Worm (Caenorhabditis elegans) whole organism, midembryonic: ENCODE data around the gene dhs-13.

Source experiments
- T22C8.4 ChIP-seq: fragments of 200-800 bp; sonication (Bioruptor generic); IDR thresholded peaks from 2 replicates; pipeline ENCODE4 v1.3.6; 2022; ENCODE audit warnings: missing genetic modification characterization, missing compliant biosample characterization
- cog-1 ChIP-seq: sonication (generic microtip); optimal IDR thresholded peaks from 2 replicates; lab custom pipeline; 2016; ENCODE audit warnings: missing genetic modification characterization, missing compliant biosample characterization
- flt-1 ChIP-seq: fragments of 200-800 bp; sonication (Bioruptor generic); IDR thresholded peaks from 2 replicates; pipeline ENCODE4 v1.3.6; 2022; ENCODE audit warnings: missing genetic modification characterization, missing compliant biosample characterization
- klf-2 ChIP-seq: fragments of 200-800 bp; sonication (Bioruptor generic); conservative IDR thresholded peaks from 2 replicates; pipeline ENCODE4 v1.3.6; 2022; ENCODE audit warnings: missing genetic modification reagents, missing genetic modification characterization, missing compliant biosample characterization
- med-1 ChIP-seq: sonication (generic microtip); optimal IDR thresholded peaks from 2 replicates; lab custom pipeline; 2017; ENCODE audit warnings: missing genetic modification characterization, mild to moderate bottlenecking, missing compliant biosample characterization, antibody characterized with exemption, missing genetic modification reagents; ENCODE audit not compliant: insufficient read depth
- ref-1 ChIP-seq: fragments of 200-800 bp; sonication (Bioruptor generic); conservative IDR thresholded peaks from 2 replicates; pipeline ENCODE4 v1.3.6; 2022; ENCODE audit warnings: missing genetic modification reagents, missing genetic modification characterization, missing compliant biosample characterization
- tab-1 ChIP-seq: fragments of 200-800 bp; sonication (Bioruptor generic); IDR thresholded peaks from 2 replicates; pipeline ENCODE4 v1.3.6; 2022; ENCODE audit warnings: missing genetic modification characterization, missing compliant biosample characterization
- ztf-23 ChIP-seq: fragments of 200-800 bp; sonication (Bioruptor generic); IDR thresholded peaks from 2 replicates; pipeline ENCODE4 v1.3.6; 2022; ENCODE audit warnings: missing genetic modification reagents, missing genetic modification characterization, missing compliant biosample characterization
- ztf-29 ChIP-seq: fragments of 200-800 bp; sonication (Bioruptor generic); IDR thresholded peaks from 2 replicates; pipeline ENCODE4 v1.3.6; 2022; ENCODE audit warnings: missing genetic modification reagents, missing genetic modification characterization, missing compliant biosample characterization

Gene dhs-13

DNA sequence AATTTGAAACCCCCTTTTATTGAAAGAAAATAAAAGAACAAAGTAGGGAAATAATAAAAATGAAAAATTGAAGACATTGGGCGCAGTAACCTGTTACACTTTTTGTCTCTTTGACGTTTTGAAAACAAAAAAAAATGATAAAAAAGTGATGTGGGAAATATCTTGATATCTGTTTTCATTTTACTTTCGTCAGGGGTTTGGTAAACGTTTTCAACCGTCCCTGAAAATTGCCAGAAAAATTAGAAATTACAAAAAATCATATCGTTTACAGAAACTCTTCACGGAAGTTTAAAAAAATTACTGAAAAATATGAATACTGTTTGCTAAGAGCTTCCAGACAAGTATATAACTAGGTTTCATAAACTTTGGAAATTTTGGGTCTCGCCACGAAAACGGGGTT lies 7.6 kb upstream of the dhs-13 start, which contains the start of gene F36H9.4:
TSS of gene F36H9.4 (minus strand) at position 101 of the 400 bp plus-strand sequence.
- no peak for TF ChIP-seq ztf-29 (GFP tag; lab: Robert Waterston, UW)
- no peak for TF ChIP-seq T22C8.4 (GFP tag; lab: Robert Waterston, UW)
- TF ChIP-seq tab-1: no peak
- TF ChIP-seq ref-1 (GFP tag; lab: Robert Waterston, UW): no peak
- no peak for TF ChIP-seq ztf-23 (GFP tag; lab: Robert Waterston, UW)
- no peak for TF ChIP-seq cog-1 (tag; lab: Kevin White, UChicago)
- no peak for TF ChIP-seq flt-1 (GFP tag; lab: Robert Waterston, UW)
- no peak for TF ChIP-seq med-1 (GFP tag; lab: Kevin White, UChicago)

DNA sequence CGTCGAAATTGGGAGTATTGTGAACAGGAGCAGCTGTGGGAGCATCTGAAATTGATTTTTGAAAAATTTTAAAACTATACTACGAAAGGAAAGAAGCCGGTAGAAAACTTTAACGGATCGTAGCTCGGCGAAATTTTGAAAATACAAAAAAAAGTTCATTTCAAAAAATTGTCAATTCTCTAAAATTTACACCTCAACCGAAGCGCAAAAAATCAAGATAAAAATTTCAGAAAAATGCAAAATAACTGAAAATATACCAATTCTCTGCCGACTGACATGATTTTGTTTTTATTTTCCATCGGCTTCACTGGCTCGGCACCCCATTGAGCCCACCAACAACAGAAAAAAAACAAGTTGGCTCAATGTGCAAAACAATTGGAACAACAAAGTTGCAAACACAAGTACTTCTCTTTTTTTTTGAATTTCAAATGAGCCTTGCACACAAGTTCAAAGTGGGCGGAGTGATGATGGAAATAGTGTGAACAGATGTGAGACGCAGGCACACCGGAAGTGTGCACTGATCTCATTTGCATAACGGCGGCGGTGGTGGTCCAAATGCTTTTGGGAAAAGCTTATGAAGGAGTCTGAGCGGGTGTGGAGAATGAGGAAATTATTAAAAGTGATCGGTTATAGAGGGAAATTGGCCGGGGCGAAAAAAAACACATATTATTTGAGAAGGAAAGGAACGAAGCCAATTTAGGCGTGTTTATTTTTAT lies 3.5 kb upstream of the dhs-13 start, which contains the start of gene F36H9.7:
TSS of gene F36H9.7 (minus strand) at position 51 of the 716 bp plus-strand sequence.
- TF ChIP-seq flt-1 (GFP tag; lab: Robert Waterston, UW): no peak
- no peak for TF ChIP-seq ztf-29 (GFP tag; lab: Robert Waterston, UW)
- TF ChIP-seq cog-1 (tag; lab: Kevin White, UChicago): no peak
- no peak for TF ChIP-seq ztf-23 (GFP tag; lab: Robert Waterston, UW)
- TF ChIP-seq tab-1: no peak
- no peak for TF ChIP-seq T22C8.4 (GFP tag; lab: Robert Waterston, UW)
- no peak for TF ChIP-seq klf-2 (GFP tag; lab: Robert Waterston, UW)
- no peak for TF ChIP-seq ref-1 (GFP tag; lab: Robert Waterston, UW)
- no peak for TF ChIP-seq med-1 (GFP tag; lab: Kevin White, UChicago)

DNA sequence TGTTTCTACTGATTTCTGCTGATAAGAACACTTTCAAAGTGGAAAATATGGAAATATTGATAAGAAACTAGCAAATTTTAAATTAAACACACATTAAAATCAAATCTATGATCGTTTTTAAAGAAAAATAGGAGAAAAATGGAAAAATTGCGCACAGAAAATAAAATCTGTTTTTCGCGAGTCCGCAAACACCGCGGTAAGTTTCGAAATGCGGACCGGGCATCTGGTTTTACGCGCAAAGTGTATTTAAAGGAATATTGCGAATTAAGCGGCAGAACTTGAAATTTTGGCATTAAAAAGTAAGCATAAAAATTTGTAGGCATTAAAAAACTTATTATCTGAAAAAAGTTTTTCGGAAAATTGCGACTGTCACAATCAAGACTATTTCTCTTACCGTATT lies 1.6 kb upstream of the dhs-13 start:
- TF ChIP-seq T22C8.4 (GFP tag; lab: Robert Waterston, UW): no peak
- TF ChIP-seq klf-2 (GFP tag; lab: Robert Waterston, UW): no peak
- no peak for TF ChIP-seq ztf-29 (GFP tag; lab: Robert Waterston, UW)
- no peak for TF ChIP-seq med-1 (GFP tag; lab: Kevin White, UChicago)
- TF ChIP-seq ref-1 (GFP tag; lab: Robert Waterston, UW): no peak
- no peak for TF ChIP-seq ztf-23 (GFP tag; lab: Robert Waterston, UW)
- TF ChIP-seq tab-1: no peak
- TF ChIP-seq flt-1 (GFP tag; lab: Robert Waterston, UW): no peak
- TF ChIP-seq cog-1 (tag; lab: Kevin White, UChicago): no peak

DNA sequence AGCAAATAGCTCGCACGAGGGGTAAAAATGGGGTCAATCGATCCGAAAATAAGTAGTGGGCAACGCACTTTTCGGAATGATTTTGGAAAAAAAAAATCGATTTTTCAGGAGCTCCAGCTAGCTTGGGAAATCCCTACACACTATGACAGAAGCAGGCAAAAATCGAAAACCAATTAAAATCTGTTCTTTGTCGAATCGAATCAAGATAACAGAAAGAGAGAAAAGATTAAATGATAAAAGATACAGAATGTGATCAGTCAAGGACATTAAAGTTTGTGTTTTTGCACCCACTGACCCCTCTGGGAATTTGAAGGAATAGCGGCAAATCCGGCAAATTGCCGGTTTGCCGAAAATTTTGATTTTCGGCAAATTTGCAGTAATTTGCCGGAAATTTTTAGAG lies 4.1 kb downstream of the dhs-13 start:
- TF ChIP-seq cog-1 (tag; lab: Kevin White, UChicago) (no peak), ztf-23 (GFP tag; lab: Robert Waterston, UW) (no peak), flt-1 (GFP tag; lab: Robert Waterston, UW) (no peak), T22C8.4 (GFP tag; lab: Robert Waterston, UW) (no peak), klf-2 (GFP tag; lab: Robert Waterston, UW) (no peak), tab-1 (no peak)

DNA sequence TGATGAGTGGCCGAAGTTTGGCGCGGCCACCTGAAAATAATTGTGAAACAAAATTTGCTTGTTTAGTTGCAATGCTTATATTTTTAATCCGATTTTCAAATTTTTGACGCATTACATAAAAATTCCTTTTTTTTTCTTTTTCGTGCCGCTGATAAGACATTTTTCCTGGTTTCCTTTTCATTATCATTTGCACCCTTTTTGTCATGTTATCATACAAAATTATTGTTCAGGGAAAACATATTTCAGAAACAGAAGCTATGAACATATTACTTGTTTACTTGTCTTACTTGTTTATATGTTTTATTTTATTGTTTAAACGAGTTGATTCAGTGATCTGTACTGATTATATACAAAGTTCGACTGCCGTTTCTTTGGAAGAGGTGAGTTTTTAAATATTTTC lies 10.9 kb downstream of the dhs-13 start, which contains the start of gene clec-205:
TSS of gene clec-205 (plus strand) at position 212 of the 400 bp plus-strand sequence.
- TF ChIP-seq ref-1 (GFP tag; lab: Robert Waterston, UW): no peak
- no peak for TF ChIP-seq ztf-23 (GFP tag; lab: Robert Waterston, UW)
- no peak for TF ChIP-seq ztf-29 (GFP tag; lab: Robert Waterston, UW)
- TF ChIP-seq cog-1 (tag; lab: Kevin White, UChicago): no peak
- no peak for TF ChIP-seq med-1 (GFP tag; lab: Kevin White, UChicago)
- no peak for TF ChIP-seq T22C8.4 (GFP tag; lab: Robert Waterston, UW)
- no peak for TF ChIP-seq flt-1 (GFP tag; lab: Robert Waterston, UW)
- no peak for TF ChIP-seq klf-2 (GFP tag; lab: Robert Waterston, UW)
- TF ChIP-seq tab-1: no peak

DNA sequence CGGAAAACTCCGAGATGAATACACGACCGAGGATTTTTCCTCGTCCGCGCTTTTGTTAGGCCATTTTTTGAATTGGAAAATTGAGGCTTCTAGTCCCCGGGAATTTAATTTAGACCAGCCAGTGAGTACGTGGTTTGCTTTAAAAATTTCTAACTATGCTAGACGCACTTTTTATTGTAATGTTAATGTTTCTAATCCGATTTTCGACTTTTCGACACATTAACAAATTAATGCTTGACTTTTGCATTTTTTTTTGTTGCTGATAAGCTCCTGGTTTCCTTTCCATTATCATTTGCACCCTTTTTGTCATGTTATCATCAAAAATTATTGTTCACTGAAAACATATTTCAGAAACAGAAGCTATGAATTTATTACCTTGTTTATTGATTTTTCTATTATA lies 14.7 kb downstream of the dhs-13 start, which contains the start of gene clec-204:
TSS of gene clec-204 (plus strand) at position 301 of the 400 bp plus-strand sequence.
- TF ChIP-seq ref-1 (GFP tag; lab: Robert Waterston, UW): no peak
- TF ChIP-seq flt-1 (GFP tag; lab: Robert Waterston, UW): no peak
- TF ChIP-seq klf-2 (GFP tag; lab: Robert Waterston, UW): no peak
- no peak for TF ChIP-seq tab-1
- no peak for TF ChIP-seq ztf-23 (GFP tag; lab: Robert Waterston, UW)
- TF ChIP-seq ztf-29 (GFP tag; lab: Robert Waterston, UW): no peak
- TF ChIP-seq med-1 (GFP tag; lab: Kevin White, UChicago): no peak
- TF ChIP-seq T22C8.4 (GFP tag; lab: Robert Waterston, UW): no peak
- TF ChIP-seq cog-1 (tag; lab: Kevin White, UChicago): no peak

DNA sequence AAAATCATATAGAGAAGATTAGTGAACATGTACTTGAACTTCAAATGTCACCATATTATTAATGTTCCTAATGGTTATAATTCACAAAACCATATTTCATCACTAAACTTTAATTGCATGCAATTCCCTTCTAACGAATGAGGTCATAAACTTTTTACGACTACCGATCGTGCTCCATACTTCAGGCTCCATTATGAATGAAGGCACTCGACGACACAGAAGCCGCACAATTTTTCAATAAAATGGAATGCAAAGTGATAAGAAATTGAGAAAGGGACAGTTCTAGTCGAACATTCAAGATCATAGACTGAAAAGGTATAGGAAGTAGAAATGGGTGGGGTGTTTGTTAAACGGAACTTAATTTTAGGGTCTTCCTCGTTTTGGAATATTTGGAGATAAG lies 15.4 kb downstream of the dhs-13 start:
- TF ChIP-seq flt-1 (GFP tag; lab: Robert Waterston, UW) (no peak), ztf-29 (GFP tag; lab: Robert Waterston, UW) (no peak), T22C8.4 (GFP tag; lab: Robert Waterston, UW) (no peak), ztf-23 (GFP tag; lab: Robert Waterston, UW) (no peak), med-1 (GFP tag; lab: Kevin White, UChicago) (no peak), tab-1 (no peak), klf-2 (GFP tag; lab: Robert Waterston, UW) (no peak), ref-1 (GFP tag; lab: Robert Waterston, UW) (no peak), cog-1 (tag; lab: Kevin White, UChicago) (no peak)

DNA sequence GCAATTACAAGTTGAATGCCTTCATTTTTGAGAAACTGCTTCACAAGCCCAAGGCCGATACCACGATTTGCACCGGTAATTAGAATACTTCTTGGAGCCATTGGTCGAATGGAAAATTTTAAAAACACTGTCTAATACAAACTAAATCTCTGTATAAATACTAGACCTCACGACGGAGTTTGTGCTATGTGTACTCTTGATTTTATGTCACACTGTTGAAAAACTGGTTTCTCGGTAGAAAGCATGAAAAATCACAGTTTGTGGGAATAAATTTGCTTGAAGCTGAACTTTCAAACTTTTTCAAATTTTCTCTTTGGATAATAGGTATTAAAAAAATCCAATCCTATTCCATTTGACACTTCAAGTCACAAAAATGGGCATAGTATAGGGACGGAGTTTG lies 15.9 kb downstream of the dhs-13 start, which contains the start of gene ZK697.14:
TSS of gene ZK697.14 (minus strand) at position 101 of the 400 bp plus-strand sequence.
- TF ChIP-seq med-1 (GFP tag; lab: Kevin White, UChicago): no peak
- no peak for TF ChIP-seq cog-1 (tag; lab: Kevin White, UChicago)
- no peak for TF ChIP-seq tab-1
- no peak for TF ChIP-seq T22C8.4 (GFP tag; lab: Robert Waterston, UW)
- no peak for TF ChIP-seq flt-1 (GFP tag; lab: Robert Waterston, UW)
- no peak for TF ChIP-seq ztf-23 (GFP tag; lab: Robert Waterston, UW)
- TF ChIP-seq ref-1 (GFP tag; lab: Robert Waterston, UW): no peak
- no peak for TF ChIP-seq ztf-29 (GFP tag; lab: Robert Waterston, UW)
- TF ChIP-seq klf-2 (GFP tag; lab: Robert Waterston, UW): no peak
